Fruit fly (Drosophila melanogaster): ENCODE measurements around the gene CG9967.

CG9967 gene

DNA sequence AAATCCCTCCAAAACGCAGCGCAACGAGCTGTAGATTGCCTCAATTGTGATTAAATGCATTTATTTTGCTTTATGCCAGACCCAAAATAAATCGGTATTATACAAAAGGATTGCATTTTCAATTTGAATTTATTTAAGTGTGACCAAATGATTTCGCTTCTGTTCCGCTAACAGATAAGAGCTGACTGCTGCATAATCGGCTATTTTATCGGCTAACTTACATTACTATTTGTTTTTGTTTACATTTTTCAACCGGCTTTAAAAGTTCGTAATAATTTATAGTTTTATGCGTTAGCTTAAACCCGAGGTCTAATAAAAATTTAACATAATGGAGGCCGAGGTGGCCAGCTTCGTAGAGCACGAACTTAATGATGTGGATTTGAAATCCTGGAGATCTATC is 25.8 kb upstream of the CG9967 start, which contains the start of gene PIG-Wa (continued):
- TF ChIP-seq insv (GFP tag; optimal IDR thresholded peaks at IDR 0.05) = no peak
- no peak for TF ChIP-seq CG4617 (GFP tag; optimal IDR thresholded peaks at IDR 0.05; ENCODE audit: borderline replicate concordance)
- no peak for TF ChIP-seq CG7786 (GFP tag; optimal IDR thresholded peaks at IDR 0.05)
- TF ChIP-seq CG13123 (GFP tag; optimal IDR thresholded peaks at IDR 0.05) = no peak
- peak; percentile 39; the same call in 1 of the 3 replicates for TF ChIP-seq row (GFP tag; IDR thresholded peaks at IDR 0.05)
- TF ChIP-seq fd96Cb (tag; optimal IDR thresholded peaks at IDR 0.05) = no peak
- peak; percentile 82 for TF ChIP-seq Elba2 (GFP tag; optimal IDR thresholded peaks at IDR 0.05)
- no peak for TF ChIP-seq Ets65A (GFP tag)
- TF ChIP-seq CG2120 (GFP tag; optimal IDR thresholded peaks at IDR 0.05) = no peak
- no peak for TF ChIP-seq CG2678 (tag; optimal IDR thresholded peaks at IDR 0.05)
- no peak for TF ChIP-seq usp (GFP tag; optimal IDR thresholded peaks at IDR 0.05)
- no peak for TF ChIP-seq CG17802 (tag; optimal IDR thresholded peaks at IDR 0.05)
- no peak for TF ChIP-seq stc (GFP tag; IDR thresholded peaks at IDR 0.05)
- TF ChIP-seq maf-S (GFP tag; optimal IDR thresholded peaks at IDR 0.05) = no peak
- no peak for TF ChIP-seq Atf3 (GFP tag; optimal IDR thresholded peaks at IDR 0.05)
- no peak for TF ChIP-seq HLH4C (GFP tag; IDR thresholded peaks at IDR 0.05; ENCODE audit: partially characterized antibody)
- no peak for TF ChIP-seq CG14860 (GFP tag; IDR thresholded peaks at IDR 0.05; ENCODE audit: partially characterized antibody)
- TF ChIP-seq Taf1 (GFP tag; IDR thresholded peaks at IDR 0.05) = no peak
- no peak for TF ChIP-seq zen (tag; optimal IDR thresholded peaks at IDR 0.05)
- no peak for TF ChIP-seq Hsf (GFP tag; optimal IDR thresholded peaks at IDR 0.05)
- no peak for TF ChIP-seq mld (GFP tag; IDR thresholded peaks at IDR 0.05; ENCODE audit: partially characterized antibody)
- TF ChIP-seq GATAe (GFP tag; conservative IDR thresholded peaks at IDR 0.05) = no peak
- TF ChIP-seq CG13296 (GFP tag; optimal IDR thresholded peaks at IDR 0.05) = no peak
- no peak for TF ChIP-seq CG17568 (GFP tag; optimal IDR thresholded peaks at IDR 0.05)
- TF ChIP-seq CG31441 (GFP tag; IDR thresholded peaks at IDR 0.05) = no peak
- no peak for TF ChIP-seq slp2 (GFP tag; optimal IDR thresholded peaks at IDR 0.05)
- no peak for TF ChIP-seq Poxn (GFP tag; IDR thresholded peaks at IDR 0.05)
- TF ChIP-seq sc (optimal IDR thresholded peaks at IDR 0.05) = no peak
- TF ChIP-seq sc (GFP tag; optimal IDR thresholded peaks at IDR 0.05) = no peak
- no peak for TF ChIP-seq Bteb2 (GFP tag; optimal IDR thresholded peaks at IDR 0.05)
- TF ChIP-seq wek (GFP tag; optimal IDR thresholded peaks at IDR 0.05) = peak; percentile 34
- no peak for TF ChIP-seq ac (GFP tag; optimal IDR thresholded peaks at IDR 0.05)
- TF ChIP-seq bbx (GFP tag; IDR thresholded peaks at IDR 0.05; ENCODE audit: partially characterized antibody) = peak; percentile 38; the same call in 1 of the 2 replicates
- TF ChIP-seq CG32772 (GFP tag; IDR thresholded peaks at IDR 0.05) = no peak
- TF ChIP-seq CG16779 (GFP tag; IDR thresholded peaks at IDR 0.05) = no peak
- TF ChIP-seq CG1233 (GFP tag; optimal IDR thresholded peaks at IDR 0.05) = no peak
- TF ChIP-seq az2 (GFP tag; optimal IDR thresholded peaks at IDR 0.05) = no peak
- no peak for TF ChIP-seq CG13424 (tag; optimal IDR thresholded peaks at IDR 0.05)
- no peak for TF ChIP-seq en (GFP tag; optimal IDR thresholded peaks at IDR 0.05)
- no peak for TF ChIP-seq crol (GFP tag; IDR thresholded peaks at IDR 0.05)
- TF ChIP-seq tx (GFP tag; optimal IDR thresholded peaks at IDR 0.05) = no peak
- no peak; the same call in 2 of the 3 replicates for TF ChIP-seq ci (GFP tag; IDR thresholded peaks at IDR 0.05)
- no peak for TF ChIP-seq CG3838 (GFP tag; optimal IDR thresholded peaks at IDR 0.05)
- TF ChIP-seq B-H2 (GFP tag; optimal IDR thresholded peaks at IDR 0.05) = no peak
- TF ChIP-seq CG11247 (GFP tag; IDR thresholded peaks at IDR 0.05) = no peak
- TF ChIP-seq CG3163 (GFP tag; optimal IDR thresholded peaks at IDR 0.05) = no peak
- no peak for TF ChIP-seq pnt (GFP tag; optimal IDR thresholded peaks at IDR 0.05)
- TF ChIP-seq CG9876 (GFP tag; optimal IDR thresholded peaks at IDR 0.05) = no peak
- TF ChIP-seq Asciz (GFP tag; optimal IDR thresholded peaks at IDR 0.05) = no peak
- no peak for TF ChIP-seq ro (GFP tag; IDR thresholded peaks at IDR 0.05)
- TF ChIP-seq Rfx (GFP tag; IDR thresholded peaks at IDR 0.05) = no peak
- no peak for TF ChIP-seq CG43689 (GFP tag; IDR thresholded peaks at IDR 0.05)
